Fruit fly (Drosophila melanogaster) whole organism, prepupa: ENCODE measurements around the gene CG44325.

ENCODE experiments used
- CG10631 ChIP-seq: fragments of 200-800 bp; sonication (Bioruptor generic); optimal IDR thresholded peaks from 2 replicates; lab custom pipeline; 2016; ENCODE audit warnings: missing biosample characterization, missing genetic modification characterization
- CG10669 ChIP-seq: fragments of 200-800 bp; sonication (Bioruptor generic); optimal IDR thresholded peaks from 3 replicates; lab custom pipeline; 2018; ENCODE audit warnings: missing biosample characterization, mild to moderate bottlenecking, missing genetic modification characterization, moderate library complexity
- CG11294 ChIP-seq: fragments of 200-800 bp; sonication (Bioruptor generic); IDR thresholded peaks from 2 replicates; pipeline ENCODE4 v1.3.6; 2022; ENCODE audit warnings: missing biosample characterization, missing genetic modification characterization
- CG11762 ChIP-seq: fragments of 200-800 bp; sonication (Bioruptor generic); optimal IDR thresholded peaks from 3 replicates; lab custom pipeline; 2016; ENCODE audit warnings: missing biosample characterization, missing genetic modification characterization; ENCODE audit not compliant: insufficient read depth
- CG11902 ChIP-seq: fragments of 200-800 bp; sonication (Bioruptor generic); optimal IDR thresholded peaks from 3 replicates; lab custom pipeline; 2016; ENCODE audit warnings: missing biosample characterization, missing genetic modification characterization
- CG15336 ChIP-seq: fragments of 200-800 bp; sonication (Bioruptor generic); IDR thresholded peaks from 2 replicates; pipeline ENCODE4 v1.3.6; 2022; ENCODE audit warnings: missing biosample characterization, missing genetic modification characterization
- CG1621 ChIP-seq: fragments of 200-800 bp; sonication (Bioruptor generic); optimal IDR thresholded peaks from 3 replicates; lab custom pipeline; 2018; ENCODE audit warnings: missing biosample characterization, mild to moderate bottlenecking, missing genetic modification characterization
- CG16779 ChIP-seq: fragments of 200-800 bp; sonication (Bioruptor generic); optimal IDR thresholded peaks from 3 replicates; lab custom pipeline; 2017; ENCODE audit warnings: missing biosample characterization, mild to moderate bottlenecking, missing genetic modification characterization
- CG34406 ChIP-seq: fragments of 200-800 bp; sonication (Bioruptor generic); optimal IDR thresholded peaks from 3 replicates; lab custom pipeline; 2016; ENCODE audit warnings: missing biosample characterization, missing genetic modification characterization
- CG4318 ChIP-seq: fragments of 200-800 bp; sonication (Bioruptor generic); optimal IDR thresholded peaks from 3 replicates; lab custom pipeline; 2017; ENCODE audit warnings: missing biosample characterization, mild to moderate bottlenecking, missing genetic modification characterization
- CG6854 ChIP-seq: fragments of 200-800 bp; sonication (Bioruptor generic); optimal IDR thresholded peaks from 2 replicates; lab custom pipeline; 2017; ENCODE audit warnings: missing biosample characterization, mild to moderate bottlenecking, missing genetic modification characterization
- CG7368 ChIP-seq: fragments of 200-800 bp; sonication (Bioruptor generic); optimal IDR thresholded peaks from 3 replicates; lab custom pipeline; 2016; ENCODE audit warnings: missing biosample characterization, missing genetic modification characterization
- CG8632 ChIP-seq: fragments of 200-800 bp; sonication (Bioruptor generic); optimal IDR thresholded peaks from 3 replicates; lab custom pipeline; 2016; ENCODE audit warnings: missing biosample characterization, missing genetic modification characterization
- CG9139 ChIP-seq: fragments of 200-800 bp; sonication (Bioruptor generic); optimal IDR thresholded peaks from 3 replicates; lab custom pipeline; 2017; ENCODE audit warnings: missing biosample characterization, mild to moderate bottlenecking, missing genetic modification characterization
- Eip75B ChIP-seq: fragments of 200-800 bp; sonication (Bioruptor generic); optimal IDR thresholded peaks from 3 replicates; lab custom pipeline; 2016; ENCODE audit warnings: missing biosample characterization, missing genetic modification characterization
- Eip78C ChIP-seq: fragments of 200-800 bp; sonication (Bioruptor generic); peaks from one replicate; lab custom pipeline; 2016; ENCODE audit warnings: missing biosample characterization, missing genetic modification characterization
- Hr4 ChIP-seq: fragments of 200-800 bp; sonication (Bioruptor generic); optimal IDR thresholded peaks from 3 replicates; lab custom pipeline; 2016; ENCODE audit warnings: missing biosample characterization, missing genetic modification characterization
- Met ChIP-seq: fragments of 200-800 bp; sonication (Bioruptor generic); optimal IDR thresholded peaks from 3 replicates; lab custom pipeline; 2016; ENCODE audit warnings: missing biosample characterization, missing genetic modification characterization
- OdsH ChIP-seq: fragments of 200-800 bp; sonication (Bioruptor generic); optimal IDR thresholded peaks from 3 replicates; lab custom pipeline; 2016; ENCODE audit warnings: missing biosample characterization, missing genetic modification characterization
- Sox14 ChIP-seq: fragments of 200-800 bp; sonication (Bioruptor generic); optimal IDR thresholded peaks from 3 replicates; lab custom pipeline; 2016; ENCODE audit warnings: missing biosample characterization, missing genetic modification characterization
- Sox15 ChIP-seq: fragments of 200-800 bp; sonication (Bioruptor generic); optimal IDR thresholded peaks from 3 replicates; lab custom pipeline; 2016; ENCODE audit warnings: missing biosample characterization, missing genetic modification characterization
- achi ChIP-seq: fragments of 200-800 bp; sonication (Bioruptor generic); optimal IDR thresholded peaks from 3 replicates; lab custom pipeline; 2016; ENCODE audit warnings: missing biosample characterization, missing genetic modification characterization
- esn ChIP-seq: fragments of 200-800 bp; sonication (Bioruptor generic); optimal IDR thresholded peaks from 2 replicates; lab custom pipeline; 2016; ENCODE audit warnings: missing biosample characterization, mild to moderate bottlenecking, missing genetic modification characterization, moderate library complexity
- fd59A ChIP-seq: fragments of 200-800 bp; sonication (Bioruptor generic); optimal IDR thresholded peaks from 2 replicates; lab custom pipeline; 2017; ENCODE audit warnings: missing biosample characterization, mild to moderate bottlenecking, missing genetic modification characterization, missing genetic modification reagents
- fkh ChIP-seq: fragments of 200-800 bp; sonication (Bioruptor generic); optimal IDR thresholded peaks from 3 replicates; lab custom pipeline; 2017; ENCODE audit warnings: missing biosample characterization, mild to moderate bottlenecking, missing genetic modification characterization, moderate library complexity
- lz ChIP-seq: fragments of 200-800 bp; sonication (Bioruptor generic); optimal IDR thresholded peaks from 3 replicates; lab custom pipeline; 2016; ENCODE audit warnings: missing biosample characterization, missing genetic modification characterization
- pdm3 ChIP-seq: fragments of 200-800 bp; sonication (Bioruptor generic); optimal IDR thresholded peaks from 3 replicates; lab custom pipeline; 2016; ENCODE audit warnings: missing biosample characterization, missing genetic modification characterization
- salr ChIP-seq, 2 experiments: fragments of 200-800 bp; sonication (Bioruptor generic); optimal IDR thresholded peaks; 3 replicates each; lab custom pipeline; 2016 to 2018; ENCODE audit warnings: missing biosample characterization in 2 of 2, missing genetic modification characterization in 2 of 2, mild to moderate bottlenecking in 1 of 2
- ss ChIP-seq, 2 experiments: fragments of 200-800 bp; sonication (Bioruptor generic); optimal IDR thresholded peaks; 2 replicates in 1 of 2; 3 replicates in 1 of 2; lab custom pipeline; 2017 to 2018; ENCODE audit warnings: mild to moderate bottlenecking in 2 of 2, missing biosample characterization in 2 of 2, missing genetic modification characterization in 2 of 2, moderate library complexity in 1 of 2
- svp ChIP-seq: fragments of 200-800 bp; sonication (Bioruptor generic); peaks from one replicate; lab custom pipeline; 2016; ENCODE audit warnings: missing biosample characterization, missing genetic modification characterization
- vri ChIP-seq: fragments of 200-800 bp; sonication (Bioruptor generic); optimal IDR thresholded peaks from 3 replicates; lab custom pipeline; 2016; ENCODE audit warnings: missing biosample characterization, mild to moderate bottlenecking, missing genetic modification characterization

Gene CG44325

dm6 chrX:9103308-9104185, 25.2 kb upstream of the CG44325 start, which contains the start of gene CG7766:
CG7766 (minus strand) TSS chrX:9103739.
- TF ChIP-seq svp: peak; percentile 93
- peak; percentile 87 for TF ChIP-seq vri (GFP tag; lab: Kevin White, UChicago)
- TF ChIP-seq CG11762 (GFP tag; lab: Kevin White, UChicago): no peak
- TF ChIP-seq lz (GFP tag; lab: Kevin White, UChicago): no peak
- TF ChIP-seq Eip78C (GFP tag; lab: Kevin White, UChicago): no peak

- TF ChIP-seq CG8632 (GFP tag; lab: Kevin White, UChicago) (no peak), Met (GFP tag; lab: Kevin White, UChicago) (no peak), CG16779 (tag; lab: Kevin White, UChicago) (no peak), CG10631 (GFP tag; lab: Kevin White, UChicago) (no peak)
- TF ChIP-seq, all 60 proteins: peak for 0
These were observed 23.8 kb upstream of the CG44325 start for dm6 chrX:9102125-9102524.

- peak; percentile 83 for TF ChIP-seq svp
- no peak for TF ChIP-seq CG11902 (GFP tag; lab: Kevin White, UChicago)
- TF ChIP-seq Eip78C (GFP tag; lab: Kevin White, UChicago): no peak
- no peak for TF ChIP-seq salr (GFP tag; optimal IDR thresholded peaks at IDR 0.05; lab: Kevin White, UChicago)
These were observed 15.6 kb upstream of the CG44325 start for dm6 chrX:9093912-9094311.

- TF ChIP-seq OdsH (GFP tag; lab: Kevin White, UChicago) (no peak), CG10669 (GFP tag; lab: Kevin White, UChicago) (no peak), CG11762 (GFP tag; lab: Kevin White, UChicago) (no peak), CG4318 (GFP tag; lab: Kevin White, UChicago) (no peak), ss (GFP tag; optimal IDR thresholded peaks at IDR 0.05; lab: Kevin White, UChicago) (no peak), CG7368 (GFP tag; lab: Kevin White, UChicago) (no peak), CG11294 (GFP tag; lab: Robert Waterston, UW) (no peak), Sox15 (GFP tag; lab: Kevin White, UChicago) (no peak), fd59A (GFP tag; lab: Kevin White, UChicago) (no peak), achi (GFP tag; lab: Kevin White, UChicago) (no peak), pdm3 (no peak), fkh (GFP tag; lab: Kevin White, UChicago) (no peak), CG34406 (no peak), Hr4 (no peak), Eip75B (GFP tag; lab: Kevin White, UChicago) (no peak), Met (GFP tag; lab: Kevin White, UChicago) (no peak), CG15336 (GFP tag; lab: Robert Waterston, UW) (no peak)
These were observed 14.8 kb upstream of the CG44325 start for dm6 chrX:9093062-9093461.

dm6 chrX:9090057-9090358, 11.7 kb upstream of the CG44325 start:
- TF ChIP-seq Sox14 (no peak), esn (no peak), svp (peak; percentile 72)

- TF ChIP-seq achi (GFP tag; lab: Kevin White, UChicago): peak; percentile 18
- TF ChIP-seq CG1621 (tag; lab: Kevin White, UChicago): no peak
- TF ChIP-seq esn: peak; percentile 3
- no peak for TF ChIP-seq CG4318 (GFP tag; lab: Kevin White, UChicago)
- TF ChIP-seq Sox14: peak; percentile 71
- TF ChIP-seq Eip78C (GFP tag; lab: Kevin White, UChicago): peak; percentile 51
- TF ChIP-seq CG6854 (GFP tag; lab: Kevin White, UChicago): peak; percentile 23
- TF ChIP-seq CG9139 (GFP tag; lab: Kevin White, UChicago): no peak
- peak; percentile 88 for TF ChIP-seq svp
These were observed 11.2 kb upstream of the CG44325 start, which contains the start of gene CCT2 for dm6 chrX:9089254-9090056. CCT2 (plus strand) TSS chrX:9089513.
